Fruit fly (Drosophila melanogaster) whole organism: ENCODE results near the gene CG42571.
A peak's percentile ranks its signal among the peaks of the same experiment; 100 is the strongest.

Experiments
- CG8478 ChIP-seq: fragments of >200 bp; optimal IDR thresholded peaks from 2 replicates; lab custom pipeline; 2018; ENCODE audit warnings: inconsistent platforms
- Dll ChIP-seq: fragments of >200 bp; optimal IDR thresholded peaks from 2 replicates; lab custom pipeline; 2017
- EcR ChIP-seq, 2 experiments: fragments of >200 bp; optimal IDR thresholded peaks; 2 replicates each; lab custom pipeline; 2017; ENCODE audit warnings: missing biosample characterization in 2 of 2, missing genetic modification characterization in 2 of 2, missing genetic modification reagents in 2 of 2
- pan ChIP-seq: fragments of >200 bp; optimal IDR thresholded peaks from 2 replicates; lab custom pipeline; 2017
- psq ChIP-seq: fragments of >200 bp; optimal IDR thresholded peaks from 2 replicates; lab custom pipeline; 2017
- usp ChIP-seq: fragments of >200 bp; optimal IDR thresholded peaks from 2 replicates; lab custom pipeline; 2017; ENCODE audit warnings: missing biosample characterization, missing genetic modification characterization, mixed read lengths

CG42571 gene

dm6 chr3L:15689518-15689917 lies 26.7 kb upstream of the CG42571 start:
- TF ChIP-seq EcR (GFP tag; optimal IDR thresholded peaks at IDR 0.05; lab: Kevin White, UChicago) (no peak), CG8478 (lab: Kevin White, UChicago) (no peak), pan (no peak)

- TF ChIP-seq Dll (lab: Kevin White, UChicago) (no peak), CG8478 (lab: Kevin White, UChicago) (no peak), usp (GFP tag; lab: Kevin White, UChicago) (no peak), psq (no peak), pan (no peak), EcR (GFP tag; optimal IDR thresholded peaks at IDR 0.05; lab: Kevin White, UChicago) (peak in 1 of 2 experiments; percentile 22)
These were observed 25.3 kb upstream of the CG42571 start for dm6 chr3L:15690711-15691591.

dm6 chr3L:15691968-15692367 lies 24.3 kb upstream of the CG42571 start, which contains the start of gene CG34451:
TSS of gene CG34451 (minus strand) at chr3L:15692068.
- TF ChIP-seq psq (no peak), usp (GFP tag; lab: Kevin White, UChicago) (no peak), Dll (lab: Kevin White, UChicago) (no peak), pan (no peak), EcR (GFP tag; optimal IDR thresholded peaks at IDR 0.05; lab: Kevin White, UChicago) (no peak), CG8478 (lab: Kevin White, UChicago) (no peak)

- no peak for TF ChIP-seq EcR (GFP tag; optimal IDR thresholded peaks at IDR 0.05; lab: Kevin White, UChicago)
- TF ChIP-seq pan, result no peak
- no peak for TF ChIP-seq CG8478 (lab: Kevin White, UChicago)
- no peak for TF ChIP-seq Dll (lab: Kevin White, UChicago)
- no peak for TF ChIP-seq usp (GFP tag; lab: Kevin White, UChicago)
- TF ChIP-seq psq, result no peak
These were observed 23.9 kb upstream of the CG42571 start for dm6 chr3L:15692388-15692787.

dm6 chr3L:15692794-15693532 lies 23.3 kb upstream of the CG42571 start:
- TF ChIP-seq CG8478 (lab: Kevin White, UChicago) (no peak), usp (GFP tag; lab: Kevin White, UChicago) (no peak), psq (no peak), Dll (lab: Kevin White, UChicago) (no peak), EcR (GFP tag; optimal IDR thresholded peaks at IDR 0.05; lab: Kevin White, UChicago) (no peak), pan (no peak)

- TF ChIP-seq psq (no peak), EcR (GFP tag; optimal IDR thresholded peaks at IDR 0.05; lab: Kevin White, UChicago) (no peak)
These were observed 21.8 kb upstream of the CG42571 start for dm6 chr3L:15694406-15694805.

dm6 chr3L:15695195-15695594 lies 21.1 kb upstream of the CG42571 start:
- no peak for TF ChIP-seq pan
- TF ChIP-seq psq, result no peak
- TF ChIP-seq CG8478 (lab: Kevin White, UChicago), result no peak
- no peak for TF ChIP-seq EcR (GFP tag; optimal IDR thresholded peaks at IDR 0.05; lab: Kevin White, UChicago)
- TF ChIP-seq Dll (lab: Kevin White, UChicago), result no peak
- TF ChIP-seq usp (GFP tag; lab: Kevin White, UChicago), result no peak

- TF ChIP-seq CG8478 (lab: Kevin White, UChicago) (no peak), EcR (GFP tag; optimal IDR thresholded peaks at IDR 0.05; lab: Kevin White, UChicago) (no peak), usp (GFP tag; lab: Kevin White, UChicago) (no peak), Dll (lab: Kevin White, UChicago) (no peak), psq (no peak), pan (no peak)
These were observed 18.3 kb upstream of the CG42571 start for dm6 chr3L:15697916-15698315.

- TF ChIP-seq EcR (GFP tag; optimal IDR thresholded peaks at IDR 0.05; lab: Kevin White, UChicago), result no peak
- peak; percentile 86 for TF ChIP-seq Dll (lab: Kevin White, UChicago)
- TF ChIP-seq CG8478 (lab: Kevin White, UChicago), result no peak
- no peak for TF ChIP-seq usp (GFP tag; lab: Kevin White, UChicago)
- TF ChIP-seq pan, result no peak
These were observed 16.5 kb upstream of the CG42571 start, which contains the start of gene comm2 for dm6 chr3L:15699626-15700337. TSS of gene comm2 (minus strand) at chr3L:15699850.

dm6 chr3L:15700338-15700966 lies 15.8 kb upstream of the CG42571 start:
- TF ChIP-seq EcR (GFP tag; optimal IDR thresholded peaks at IDR 0.05; lab: Kevin White, UChicago), result no peak

- TF ChIP-seq EcR (GFP tag; optimal IDR thresholded peaks at IDR 0.05; lab: Kevin White, UChicago), result no peak
- no peak for TF ChIP-seq usp (GFP tag; lab: Kevin White, UChicago)
- no peak for TF ChIP-seq pan
- TF ChIP-seq CG8478 (lab: Kevin White, UChicago), result no peak
- no peak for TF ChIP-seq Dll (lab: Kevin White, UChicago)
- no peak for TF ChIP-seq psq
These were observed 14.1 kb upstream of the CG42571 start for dm6 chr3L:15702191-15702590.
